Fruit fly (Drosophila melanogaster): ENCODE results near the gene CG4619.

The CG4619 gene

dm6 chr2L:9988201-9988990 lies 49.7 kb downstream of the CG4619 start (continued):
- TF ChIP-seq CG2199 (GFP tag; IDR thresholded peaks at IDR 0.05) (peak; percentile 57; the same call in 1 of the 3 replicates), ac (GFP tag; optimal IDR thresholded peaks at IDR 0.05) (peak; percentile 80), aop (GFP tag; IDR thresholded peaks at IDR 0.05) (0 out of 2 replicates have a peak, but pooled peaks have one; percentile 45), sqz (GFP tag; optimal IDR thresholded peaks at IDR 0.05) (peak; percentile 5), jing (GFP tag; optimal IDR thresholded peaks at IDR 0.05) (no peak), zen (tag; optimal IDR thresholded peaks at IDR 0.05) (peak; percentile 41), Bgb (GFP tag; IDR thresholded peaks at IDR 0.05; ENCODE audit: partially characterized antibody) (no peak), kni (GFP tag; optimal IDR thresholded peaks at IDR 0.05) (peak; percentile 82), Dbx (GFP tag; IDR thresholded peaks at IDR 0.05) (no peak)

dm6 chr2L:9989275-9989674 lies 50.6 kb downstream of the CG4619 start:
- TF ChIP-seq Kr (GFP tag; optimal IDR thresholded peaks at IDR 0.05) (peak; percentile 28), cato (GFP tag; optimal IDR thresholded peaks at IDR 0.05; ENCODE audit: borderline replicate concordance) (no peak), twi (tag; optimal IDR thresholded peaks at IDR 0.05) (peak; percentile 92)

DNA sequence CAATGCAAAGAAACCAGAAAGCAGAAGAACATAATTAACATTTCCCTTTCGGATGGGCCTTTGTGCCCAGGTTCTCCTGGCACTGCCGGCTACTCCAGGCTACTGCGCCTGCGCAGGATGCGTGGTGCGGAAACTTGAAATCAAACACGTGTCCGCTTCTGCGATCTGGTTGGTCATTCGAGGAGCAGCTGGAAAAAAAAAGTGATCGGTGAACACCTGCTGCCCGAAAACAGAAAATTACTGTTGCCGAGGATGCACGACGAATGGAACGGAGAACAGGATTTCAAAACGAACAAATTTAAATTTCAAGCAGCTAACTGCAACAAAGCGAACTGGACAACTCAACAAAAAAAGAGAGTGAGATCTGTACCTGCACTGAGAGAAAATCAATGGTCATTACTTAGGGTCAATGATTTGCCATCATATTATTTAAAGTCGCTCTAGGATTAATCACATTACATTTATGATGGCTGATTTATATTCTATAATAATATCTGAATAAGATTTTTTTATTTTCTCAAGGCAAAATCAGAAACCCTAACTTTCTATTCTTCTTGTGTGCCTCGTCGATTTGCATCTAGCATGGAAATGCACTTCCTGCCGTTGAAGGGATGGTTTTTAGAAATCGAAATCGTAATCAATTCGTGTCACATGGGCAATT lies 51.3 kb downstream of the CG4619 start:
- TF ChIP-seq zen (tag; optimal IDR thresholded peaks at IDR 0.05), result peak; percentile 35
- peak; percentile 49 for TF ChIP-seq CG17328 (GFP tag; IDR thresholded peaks at IDR 0.05)
- TF ChIP-seq unpg (GFP tag; optimal IDR thresholded peaks at IDR 0.05), result peak; percentile 21
- peak; percentile 78 for TF ChIP-seq CG4404 (GFP tag; IDR thresholded peaks at IDR 0.05)
- TF ChIP-seq sens-2 (GFP tag; IDR thresholded peaks at IDR 0.05), result peak; percentile 16; the same call in 1 of the 2 replicates
- no peak for TF ChIP-seq CG13287 (GFP tag; IDR thresholded peaks at IDR 0.05; ENCODE audit: partially characterized antibody)
- no peak for TF ChIP-seq prd (optimal IDR thresholded peaks at IDR 0.05)
- TF ChIP-seq prd (GFP tag; IDR thresholded peaks at IDR 0.05), result peak; percentile 61; the same call in 1 of the 3 replicates
- TF ChIP-seq CG14710 (tag; optimal IDR thresholded peaks at IDR 0.05), result peak; percentile 44
- TF ChIP-seq tin (GFP tag; optimal IDR thresholded peaks at IDR 0.05), result peak; percentile 16
- TF ChIP-seq hkb (optimal IDR thresholded peaks at IDR 0.05), result no peak
- 0 out of 2 replicates have a peak, but pooled peaks have one; percentile 22 for TF ChIP-seq hkb (GFP tag; IDR thresholded peaks at IDR 0.05)
- TF ChIP-seq CG6791 (GFP tag; IDR thresholded peaks at IDR 0.05; ENCODE audit: partially characterized antibody), result 0 out of 3 replicates have a peak, but pooled peaks have one; percentile 12
- TF ChIP-seq Hr51 (GFP tag; optimal IDR thresholded peaks at IDR 0.05), result no peak
- TF ChIP-seq CG13894 (tag; optimal IDR thresholded peaks at IDR 0.05), result no peak
- no peak for TF ChIP-seq trh (GFP tag; optimal IDR thresholded peaks at IDR 0.05)
- peak; percentile 52 for TF ChIP-seq CG18262 (tag; optimal IDR thresholded peaks at IDR 0.05)
- peak; percentile 26 for TF ChIP-seq phol (tag; optimal IDR thresholded peaks at IDR 0.05)
- peak; percentile 13 for TF ChIP-seq stwl (tag; optimal IDR thresholded peaks at IDR 0.05)
- peak; percentile 17 for TF ChIP-seq CG13775 (GFP tag; optimal IDR thresholded peaks at IDR 0.05)
- TF ChIP-seq CG12299 (tag; optimal IDR thresholded peaks at IDR 0.05), result no peak
- TF ChIP-seq CG9727 (GFP tag; optimal IDR thresholded peaks at IDR 0.05), result peak; percentile 76
- no peak for TF ChIP-seq crp (GFP tag; optimal IDR thresholded peaks at IDR 0.05)
- TF ChIP-seq CG12155 (GFP tag; optimal IDR thresholded peaks at IDR 0.05), result no peak
- peak; percentile 65 for TF ChIP-seq dan (GFP tag; IDR thresholded peaks at IDR 0.05)
- TF ChIP-seq sens (GFP tag), result peak; percentile 82
- peak; percentile 15 for TF ChIP-seq CG7556 (GFP tag; optimal IDR thresholded peaks at IDR 0.05)
- peak; percentile 65; the same call in 2 of the 3 replicates for TF ChIP-seq zfh1 (GFP tag; IDR thresholded peaks at IDR 0.05)
- TF ChIP-seq zf30C (GFP tag; optimal IDR thresholded peaks at IDR 0.05), result peak; percentile 80
- TF ChIP-seq az2 (GFP tag; optimal IDR thresholded peaks at IDR 0.05), result peak; percentile 2
- peak; percentile 74 for TF ChIP-seq CG15696 (tag; optimal IDR thresholded peaks at IDR 0.05)
- TF ChIP-seq ewg (GFP tag; optimal IDR thresholded peaks at IDR 0.05), result peak; percentile 0
- TF ChIP-seq CG16815 (GFP tag; optimal IDR thresholded peaks at IDR 0.05), result peak; percentile 20
